Fruit fly (Drosophila melanogaster) whole organism: Measurements from ENCODE around the gene CG6125.

ENCODE experiments used
- CG8478 ChIP-seq: fragments of >200 bp; optimal IDR thresholded peaks from 2 replicates; lab custom pipeline; 2018; ENCODE audit warnings: inconsistent platforms
- Dll ChIP-seq: fragments of >200 bp; optimal IDR thresholded peaks from 2 replicates; lab custom pipeline; 2017
- EcR ChIP-seq, 2 experiments: fragments of >200 bp; optimal IDR thresholded peaks; 2 replicates each; lab custom pipeline; 2017; ENCODE audit warnings: missing biosample characterization in 2 of 2, missing genetic modification characterization in 2 of 2, missing genetic modification reagents in 2 of 2
- pan ChIP-seq: fragments of >200 bp; optimal IDR thresholded peaks from 2 replicates; lab custom pipeline; 2017
- psq ChIP-seq: fragments of >200 bp; optimal IDR thresholded peaks from 2 replicates; lab custom pipeline; 2017
- usp ChIP-seq: fragments of >200 bp; optimal IDR thresholded peaks from 2 replicates; lab custom pipeline; 2017; ENCODE audit warnings: missing biosample characterization, missing genetic modification characterization, mixed read lengths

dm6 chr3R:15424187-15424586 is 17.3 kb upstream of the CG6125 start:
- no peak for TF ChIP-seq EcR (GFP tag; optimal IDR thresholded peaks at IDR 0.05; lab: Kevin White, UChicago)
- TF ChIP-seq CG8478 (lab: Kevin White, UChicago), result no peak
- no peak for TF ChIP-seq pan (lab: Kevin White, UChicago)
- no peak for TF ChIP-seq Dll (lab: Kevin White, UChicago)
- no peak for TF ChIP-seq psq
- TF ChIP-seq usp, result no peak
